Fruit fly (Drosophila melanogaster) whole organism, adult: Measurements from ENCODE around the gene CG10801.

Source experiments
- CG14711 ChIP-seq: fragments of 200-800 bp; sonication (Bioruptor generic); optimal IDR thresholded peaks from 2 replicates; lab custom pipeline; 2018; ENCODE audit warnings: missing biosample characterization, mild to moderate bottlenecking, missing genetic modification characterization, moderate library complexity
- CG7101 ChIP-seq: fragments of 200-800 bp; sonication (Bioruptor generic); optimal IDR thresholded peaks from 2 replicates; lab custom pipeline; 2018; ENCODE audit warnings: missing biosample characterization, mild to moderate bottlenecking, missing genetic modification characterization, moderate library complexity

- no peak for TF ChIP-seq CG14711
- TF ChIP-seq CG7101 (tag; lab: Kevin White, UChicago) = no peak
These were observed 22.9 kb upstream of the CG10801 start for dm6 chrX:3437493-3437892.
